Worm (Caenorhabditis elegans) whole organism, young adult: ENCODE measurements around the gene F35C11.3.

Experiments
- B0261.1 ChIP-seq: sonication (generic microtip); optimal IDR thresholded peaks from 2 replicates; lab custom pipeline; 2016; ENCODE audit warnings: mild to moderate bottlenecking, missing genetic modification characterization, moderate library complexity, missing compliant biosample characterization
- F37B4.10 ChIP-seq: fragments of 200-800 bp; sonication (Bioruptor generic); IDR thresholded peaks from 2 replicates; pipeline ENCODE4 v1.3.6; 2022; ENCODE audit warnings: missing genetic modification characterization, missing compliant biosample characterization
- F39B2.1 ChIP-seq: fragments of 200-800 bp; sonication (Bioruptor generic); IDR thresholded peaks from 2 replicates; pipeline ENCODE4 v1.3.6; 2022; ENCODE audit warnings: missing genetic modification reagents, missing genetic modification characterization, missing compliant biosample characterization
- F52B5.7 ChIP-seq: sonication (generic microtip); optimal IDR thresholded peaks from 2 replicates; lab custom pipeline; 2016; ENCODE audit warnings: mild to moderate bottlenecking, missing genetic modification characterization, missing compliant biosample characterization
- T07F8.4 ChIP-seq: sonication (generic microtip); optimal IDR thresholded peaks from 2 replicates; lab custom pipeline; 2016; ENCODE audit warnings: mild to moderate bottlenecking, missing genetic modification characterization, moderate library complexity, missing compliant biosample characterization
- Y53G8AR.9 ChIP-seq: fragments of 200-800 bp; sonication (Bioruptor generic); conservative IDR thresholded peaks from 2 replicates; pipeline ENCODE4 v1.3.6; 2022; ENCODE audit warnings: missing genetic modification reagents, missing genetic modification characterization, missing compliant biosample characterization
- Y56A3A.18 ChIP-seq: fragments of 200-800 bp; sonication (Bioruptor generic); IDR thresholded peaks from 2 replicates; pipeline ENCODE4 v1.3.6; 2022; ENCODE audit warnings: missing genetic modification reagents, missing genetic modification characterization, missing compliant biosample characterization
- Y79H2A.3 ChIP-seq: fragments of 200-800 bp; sonication (Bioruptor generic); conservative IDR thresholded peaks from 2 replicates; pipeline ENCODE4 v1.3.6; 2022; ENCODE audit warnings: missing genetic modification reagents, missing genetic modification characterization, missing compliant biosample characterization
- ama-1 ChIP-seq, 3 experiments: fragments of 150-350 bp in 1 of 3; sonication (generic microtip) in 2 of 3; optimal IDR thresholded peaks; 2 replicates each; lab custom pipeline; 2014 to 2018; ENCODE audit warnings: missing biosample characterization in 2 of 3, missing genetic modification characterization in 2 of 3, missing genetic modification reagents in 2 of 3
- aptf-2 ChIP-seq: fragments of 200-800 bp; sonication (Bioruptor generic); conservative IDR thresholded peaks from 2 replicates; pipeline ENCODE4 v1.3.6; 2022; ENCODE audit warnings: missing genetic modification reagents, missing genetic modification characterization, missing compliant biosample characterization
- aptf-3 ChIP-seq: fragments of 200-800 bp; sonication (Bioruptor generic); IDR thresholded peaks from 2 replicates; pipeline ENCODE4 v1.3.6; 2022; ENCODE audit warnings: missing genetic modification characterization, missing compliant biosample characterization
- attf-5 ChIP-seq: fragments of 200-800 bp; sonication (Bioruptor generic); optimal IDR thresholded peaks from 2 replicates; lab custom pipeline; 2018; ENCODE audit warnings: mild to moderate bottlenecking, missing genetic modification characterization, missing compliant biosample characterization
- bed-1 ChIP-seq: fragments of 200-800 bp; sonication (Bioruptor generic); IDR thresholded peaks from 2 replicates; pipeline ENCODE4 v1.3.6; 2022; ENCODE audit warnings: missing genetic modification reagents, missing genetic modification characterization, missing compliant biosample characterization
- ccch-3 ChIP-seq: fragments of 200-800 bp; sonication (Bioruptor generic); optimal IDR thresholded peaks from 2 replicates; lab custom pipeline; 2018; ENCODE audit warnings: mild to moderate bottlenecking, missing genetic modification characterization, missing compliant biosample characterization
- cebp-1 ChIP-seq, 2 experiments: fragments of 200-800 bp in 1 of 2; sonication (Bioruptor generic) in 1 of 2; sonication (generic microtip) in 1 of 2; IDR thresholded peaks in 1 of 2; optimal IDR thresholded peaks in 1 of 2; 2 replicates each; pipeline versions ENCODE4 v1.3.6 to Lab custom; 2017 to 2022; ENCODE audit warnings: missing compliant biosample characterization in 2 of 2, missing genetic modification characterization in 2 of 2, mild to moderate bottlenecking in 1 of 2, missing genetic modification reagents in 1 of 2, moderate library complexity in 1 of 2
- cebp-2 ChIP-seq: fragments of 200-800 bp; sonication (Bioruptor generic); IDR thresholded peaks from 2 replicates; pipeline ENCODE4 v1.3.6; 2022; ENCODE audit warnings: missing genetic modification characterization, missing compliant biosample characterization
- ceh-79 ChIP-seq: sonication (generic microtip); optimal IDR thresholded peaks from 2 replicates; lab custom pipeline; 2017; ENCODE audit warnings: mild to moderate bottlenecking, missing genetic modification characterization, missing compliant biosample characterization
- chd-7 ChIP-seq: sonication (generic microtip); optimal IDR thresholded peaks from 2 replicates; lab custom pipeline; 2016; ENCODE audit warnings: mild to moderate bottlenecking, missing genetic modification characterization, moderate library complexity, missing compliant biosample characterization
- dox-1 ChIP-seq: fragments of 200-800 bp; sonication (Bioruptor generic); IDR thresholded peaks from 2 replicates; pipeline ENCODE4 v1.3.6; 2022; ENCODE audit warnings: missing genetic modification reagents, missing genetic modification characterization, missing compliant biosample characterization
- dpff-1 ChIP-seq: sonication (generic microtip); optimal IDR thresholded peaks from 2 replicates; lab custom pipeline; 2017; ENCODE audit warnings: mild to moderate bottlenecking, missing genetic modification characterization, missing compliant biosample characterization
- efl-1 ChIP-seq: fragments of 150-350 bp; optimal IDR thresholded peaks from 2 replicates; lab custom pipeline; 2014; ENCODE audit warnings: missing biosample characterization, missing genetic modification reagents, missing genetic modification characterization
- egl-18 ChIP-seq: fragments of 200-800 bp; sonication (Bioruptor generic); IDR thresholded peaks from 2 replicates; pipeline ENCODE4 v1.3.6; 2022; ENCODE audit warnings: missing genetic modification reagents, missing genetic modification characterization, missing compliant biosample characterization
- ets-4 ChIP-seq: fragments of 200-800 bp; sonication (Bioruptor generic); optimal IDR thresholded peaks from 2 replicates; lab custom pipeline; 2018; ENCODE audit warnings: mild to moderate bottlenecking, missing genetic modification characterization, missing compliant biosample characterization
- fkh-3 ChIP-seq: sonication (generic microtip); optimal IDR thresholded peaks from 2 replicates; lab custom pipeline; 2016; ENCODE audit warnings: mild to moderate bottlenecking, missing genetic modification characterization, missing compliant biosample characterization
- hmg-1.2 ChIP-seq: fragments of 200-800 bp; sonication (Bioruptor generic); IDR thresholded peaks from 2 replicates; pipeline ENCODE4 v1.3.6; 2022; ENCODE audit warnings: missing genetic modification reagents, missing genetic modification characterization, missing compliant biosample characterization
- hsf-1 ChIP-seq: fragments of 200-800 bp; sonication (Bioruptor generic); IDR thresholded peaks from 2 replicates; pipeline ENCODE4 v1.3.6; 2022; ENCODE audit warnings: missing genetic modification reagents, missing genetic modification characterization, missing compliant biosample characterization
- lag-1 ChIP-seq: fragments of 200-800 bp; sonication (Bioruptor generic); IDR thresholded peaks from 2 replicates; pipeline ENCODE4 v1.3.6; 2022; ENCODE audit warnings: missing genetic modification reagents, missing genetic modification characterization, missing compliant biosample characterization
- let-526 ChIP-seq: fragments of 200-800 bp; sonication (Bioruptor generic); IDR thresholded peaks from 2 replicates; pipeline ENCODE4 v1.3.6; 2022; ENCODE audit warnings: missing genetic modification reagents, missing genetic modification characterization, missing compliant biosample characterization
- lin-40 ChIP-seq: sonication (generic microtip); optimal IDR thresholded peaks from 2 replicates; lab custom pipeline; 2016; ENCODE audit warnings: missing genetic modification characterization, mild to moderate bottlenecking, missing compliant biosample characterization, missing genotype, missing genetic modification reagents
- lin-54 ChIP-seq: fragments of 200-800 bp; sonication (Bioruptor generic); optimal IDR thresholded peaks from 2 replicates; lab custom pipeline; 2018; ENCODE audit warnings: mild to moderate bottlenecking, missing genetic modification characterization, missing compliant biosample characterization
- nhr-120 ChIP-seq: fragments of 200-800 bp; sonication (Bioruptor generic); IDR thresholded peaks from 2 replicates; pipeline ENCODE4 v1.3.6; 2022; ENCODE audit warnings: missing genetic modification characterization, missing compliant biosample characterization
- pbrm-1 ChIP-seq: fragments of 200-800 bp; sonication (Bioruptor generic); IDR thresholded peaks from 2 replicates; pipeline ENCODE4 v1.3.6; 2022; ENCODE audit warnings: missing genetic modification reagents, missing genetic modification characterization, missing compliant biosample characterization
- pha-4 ChIP-seq: fragments of 150-350 bp; sonication (generic microtip); optimal IDR thresholded peaks from 2 replicates; lab custom pipeline; 2014; ENCODE audit warnings: missing biosample characterization, missing genetic modification reagents, missing genetic modification characterization
- rcor-1 ChIP-seq: fragments of 200-800 bp; sonication (Bioruptor generic); IDR thresholded peaks from 2 replicates; pipeline ENCODE4 v1.3.6; 2022; ENCODE audit warnings: missing genetic modification reagents, missing genetic modification characterization, missing compliant biosample characterization
- repo-1 ChIP-seq: sonication (generic microtip); optimal IDR thresholded peaks from 2 replicates; lab custom pipeline; 2017; ENCODE audit warnings: mild to moderate bottlenecking, missing genetic modification characterization, missing compliant biosample characterization
- sea-2 ChIP-seq: fragments of 200-800 bp; sonication (Bioruptor generic); IDR thresholded peaks from 2 replicates; pipeline ENCODE4 v1.3.6; 2022; ENCODE audit warnings: missing genetic modification characterization, missing compliant biosample characterization
- somi-1 ChIP-seq: fragments of 200-800 bp; sonication (Bioruptor generic); optimal IDR thresholded peaks from 2 replicates; lab custom pipeline; 2018; ENCODE audit warnings: mild to moderate bottlenecking, missing genetic modification characterization, missing compliant biosample characterization
- sptf-2 ChIP-seq: fragments of 200-800 bp; sonication (Bioruptor generic); optimal IDR thresholded peaks from 2 replicates; lab custom pipeline; 2018; ENCODE audit warnings: mild to moderate bottlenecking, missing genetic modification characterization, missing compliant biosample characterization
- tlf-1 ChIP-seq: fragments of 200-800 bp; sonication (Bioruptor generic); optimal IDR thresholded peaks from 2 replicates; lab custom pipeline; 2018; ENCODE audit warnings: mild to moderate bottlenecking, missing genetic modification characterization, missing compliant biosample characterization
- xnd-1 ChIP-seq: sonication (generic microtip); optimal IDR thresholded peaks from 2 replicates; lab custom pipeline; 2016; ENCODE audit warnings: missing genotype, missing genetic modification reagents, missing genetic modification characterization, missing compliant biosample characterization
- zim-3 ChIP-seq: sonication (generic microtip); optimal IDR thresholded peaks from 2 replicates; lab custom pipeline; 2017; ENCODE audit warnings: mild to moderate bottlenecking, missing genetic modification characterization, moderate library complexity, missing compliant biosample characterization
- ztf-25 ChIP-seq: fragments of 200-800 bp; sonication (Bioruptor generic); IDR thresholded peaks from 2 replicates; pipeline ENCODE4 v1.3.6; 2022; ENCODE audit warnings: missing genetic modification reagents, missing genetic modification characterization, missing compliant biosample characterization

Gene F35C11.3

ce11 chrII:8223422-8223821 is 23.2 kb upstream of the F35C11.3 start:
- TF ChIP-seq fkh-3 (tag; lab: Kevin White, UChicago) (no peak), aptf-3 (GFP tag; lab: Robert Waterston, UW) (peak; percentile 33; the same call in 1 of the 2 replicates), dpff-1 (no peak)

ce11 chrII:8223945-8224344 is 22.6 kb upstream of the F35C11.3 start:
- no peak for TF ChIP-seq lin-40 (tag; lab: Kevin White, UChicago)
- no peak for TF ChIP-seq ztf-25 (GFP tag; lab: Robert Waterston, UW)
- no peak for TF ChIP-seq Y56A3A.18 (GFP tag; lab: Robert Waterston, UW)
- TF ChIP-seq sea-2 (GFP tag; lab: Robert Waterston, UW): no peak
- TF ChIP-seq hsf-1 (GFP tag; lab: Robert Waterston, UW): no peak
- TF ChIP-seq aptf-2 (GFP tag; lab: Robert Waterston, UW): no peak
- no peak for TF ChIP-seq xnd-1 (tag; lab: Kevin White, UChicago)
- no peak for TF ChIP-seq cebp-2 (GFP tag; lab: Robert Waterston, UW)
- TF ChIP-seq ets-4 (GFP tag; lab: Kevin White, UChicago): no peak
- TF ChIP-seq lag-1 (GFP tag; lab: Robert Waterston, UW): no peak
- no peak for TF ChIP-seq ama-1 (optimal IDR thresholded peaks at IDR 0.05; lab: Kevin White, UChicago)
- no peak for TF ChIP-seq ama-1 (GFP tag; optimal IDR thresholded peaks at IDR 0.05; lab: Kevin White, UChicago)
- TF ChIP-seq egl-18: no peak
- TF ChIP-seq B0261.1 (tag; lab: Kevin White, UChicago): no peak
- TF ChIP-seq sptf-2 (GFP tag; lab: Kevin White, UChicago): no peak
- TF ChIP-seq let-526 (GFP tag; lab: Robert Waterston, UW): no peak
- no peak for TF ChIP-seq lin-54 (GFP tag; lab: Kevin White, UChicago)
- TF ChIP-seq F52B5.7 (tag; lab: Kevin White, UChicago): no peak

ce11 chrII:8224623-8225022 is 22.0 kb upstream of the F35C11.3 start:
- TF ChIP-seq hmg-1.2 (GFP tag; lab: Robert Waterston, UW): 0 out of 2 replicates have a peak, but pooled peaks have one; percentile 8
- no peak for TF ChIP-seq repo-1 (tag; lab: Kevin White, UChicago)
- TF ChIP-seq zim-3 (tag; lab: Kevin White, UChicago): no peak
- no peak for TF ChIP-seq ets-4 (GFP tag; lab: Kevin White, UChicago)
- TF ChIP-seq somi-1 (GFP tag; lab: Kevin White, UChicago): no peak
- TF ChIP-seq F39B2.1 (GFP tag; lab: Robert Waterston, UW): no peak

- TF ChIP-seq cebp-1 (GFP tag; IDR thresholded peaks at IDR 0.05; lab: Robert Waterston, UW) (no peak), cebp-1 (tag; optimal IDR thresholded peaks at IDR 0.05; lab: Kevin White, UChicago) (peak; percentile 54), sea-2 (GFP tag; lab: Robert Waterston, UW) (no peak)
Observed at ce11 chrII:8225347-8225746, 21.2 kb upstream of the F35C11.3 start.

ce11 chrII:8225914-8226313 is 20.7 kb upstream of the F35C11.3 start:
- TF ChIP-seq F37B4.10 (GFP tag; lab: Robert Waterston, UW) (no peak), attf-5 (GFP tag; lab: Kevin White, UChicago) (no peak), bed-1 (GFP tag; lab: Robert Waterston, UW) (no peak), rcor-1 (no peak), Y53G8AR.9 (GFP tag; lab: Robert Waterston, UW) (no peak), Y79H2A.3 (GFP tag; lab: Robert Waterston, UW) (no peak), cebp-1 (GFP tag; IDR thresholded peaks at IDR 0.05; lab: Robert Waterston, UW) (no peak), cebp-1 (tag; optimal IDR thresholded peaks at IDR 0.05; lab: Kevin White, UChicago) (no peak), pbrm-1 (GFP tag; lab: Robert Waterston, UW) (no peak), ceh-79 (no peak), ccch-3 (GFP tag; lab: Kevin White, UChicago) (no peak), dpff-1 (no peak), tlf-1 (no peak), hmg-1.2 (GFP tag; lab: Robert Waterston, UW) (no peak), nhr-120 (GFP tag; lab: Robert Waterston, UW) (no peak), T07F8.4 (tag; lab: Kevin White, UChicago) (no peak), pha-4 (tag; lab: Kevin White, UChicago) (no peak), dox-1 (GFP tag; lab: Robert Waterston, UW) (no peak), chd-7 (tag; lab: Kevin White, UChicago) (no peak), efl-1 (GFP tag; lab: Kevin White, UChicago) (no peak)
